Fruit fly (Drosophila melanogaster) whole organism, prepupa: Measurements from ENCODE around the gene Septin1.

Experiments
- CG16779 ChIP-seq: fragments of 200-800 bp; sonication (Bioruptor generic); optimal IDR thresholded peaks from 3 replicates; lab custom pipeline; 2017; ENCODE audit warnings: missing biosample characterization, mild to moderate bottlenecking, missing genetic modification characterization
- CG3032 ChIP-seq: fragments of 200-800 bp; optimal IDR thresholded peaks from 2 replicates; lab custom pipeline; 2019; ENCODE audit warnings: missing biosample characterization, mild to moderate bottlenecking, missing genetic modification characterization, moderate library complexity
- CG34406 ChIP-seq: fragments of 200-800 bp; sonication (Bioruptor generic); optimal IDR thresholded peaks from 3 replicates; lab custom pipeline; 2016; ENCODE audit warnings: missing biosample characterization, missing genetic modification characterization
- CG4318 ChIP-seq: fragments of 200-800 bp; sonication (Bioruptor generic); optimal IDR thresholded peaks from 3 replicates; lab custom pipeline; 2017; ENCODE audit warnings: missing biosample characterization, mild to moderate bottlenecking, missing genetic modification characterization
- CG7368 ChIP-seq: fragments of 200-800 bp; sonication (Bioruptor generic); optimal IDR thresholded peaks from 3 replicates; lab custom pipeline; 2016; ENCODE audit warnings: missing biosample characterization, missing genetic modification characterization
- Eip75B ChIP-seq: fragments of 200-800 bp; sonication (Bioruptor generic); optimal IDR thresholded peaks from 3 replicates; lab custom pipeline; 2016; ENCODE audit warnings: missing biosample characterization, missing genetic modification characterization
- Ets21C ChIP-seq: fragments of 200-800 bp; sonication (Bioruptor generic); optimal IDR thresholded peaks from 3 replicates; lab custom pipeline; 2016; ENCODE audit warnings: missing biosample characterization, missing genetic modification characterization
- Hr39 ChIP-seq: fragments of 200-800 bp; sonication (Bioruptor generic); optimal IDR thresholded peaks from 2 replicates; lab custom pipeline; 2016; ENCODE audit warnings: missing biosample characterization, missing genetic modification characterization
- OdsH ChIP-seq: fragments of 200-800 bp; sonication (Bioruptor generic); optimal IDR thresholded peaks from 3 replicates; lab custom pipeline; 2016; ENCODE audit warnings: missing biosample characterization, missing genetic modification characterization
- Sox102F ChIP-seq: fragments of 200-800 bp; sonication (Bioruptor generic); optimal IDR thresholded peaks from 2 replicates; lab custom pipeline; 2016; ENCODE audit warnings: missing biosample characterization, mild to moderate bottlenecking, missing genetic modification characterization

DNA sequence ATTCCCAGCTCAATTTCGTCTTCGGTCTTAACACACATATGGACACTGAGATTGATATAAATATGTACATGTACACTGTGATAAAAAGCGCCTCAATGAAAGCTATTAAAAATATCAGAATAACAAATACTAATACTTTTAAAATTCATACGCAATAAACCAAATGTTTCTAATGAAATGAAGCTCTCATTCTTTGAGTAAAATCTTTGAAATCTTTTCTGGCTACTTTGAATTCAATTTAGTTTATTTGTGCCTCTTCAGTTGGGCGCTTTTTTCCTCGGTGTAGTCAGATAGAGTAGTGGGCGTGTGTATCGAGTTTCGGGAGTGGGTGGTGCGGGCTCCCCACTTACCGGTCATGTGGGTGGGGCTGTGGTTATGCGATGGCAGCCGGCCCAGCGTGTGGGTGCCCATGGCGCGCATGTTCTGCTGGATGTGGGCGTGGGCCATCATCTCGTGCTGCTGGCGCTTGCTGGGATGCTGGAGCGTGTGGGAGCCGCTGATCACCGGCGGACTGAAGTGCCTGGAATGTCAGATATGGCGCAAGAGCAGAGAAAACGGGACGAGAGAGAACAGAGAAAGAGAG is 23.5 kb upstream of the Septin1 start:
- no peak for TF ChIP-seq Ets21C (GFP tag; lab: Kevin White, UChicago)
- no peak for TF ChIP-seq CG7368 (GFP tag; lab: Kevin White, UChicago)
- TF ChIP-seq OdsH (GFP tag; lab: Kevin White, UChicago) = no peak
- TF ChIP-seq CG16779 = no peak
- TF ChIP-seq Eip75B = no peak
- no peak for TF ChIP-seq CG3032
- no peak for TF ChIP-seq CG34406 (GFP tag; lab: Kevin White, UChicago)
- TF ChIP-seq CG4318 (GFP tag; lab: Kevin White, UChicago) = no peak
- no peak for TF ChIP-seq Hr39 (GFP tag; lab: Kevin White, UChicago)
- no peak for TF ChIP-seq Sox102F (GFP tag; lab: Kevin White, UChicago)
